Worm (Caenorhabditis elegans) whole organism, mixed stage, embryonic: ENCODE measurements around the gene mrpl-35.

Source experiments
- lin-13 ChIP-seq: fragments of 150-350 bp; optimal IDR thresholded peaks from 2 replicates; lab custom pipeline; 2014; ENCODE audit warnings: missing biosample characterization, missing genetic modification characterization
- pha-4 ChIP-seq: fragments of 150-350 bp; optimal IDR thresholded peaks from 2 replicates; lab custom pipeline; 2018; ENCODE audit warnings: missing biosample characterization, missing genetic modification reagents, missing genetic modification characterization
- sptf-1 ChIP-seq: sonication (generic microtip); optimal IDR thresholded peaks from 2 replicates; lab custom pipeline; 2017; ENCODE audit warnings: mild to moderate bottlenecking, missing genetic modification characterization, moderate library complexity, missing compliant biosample characterization

DNA sequence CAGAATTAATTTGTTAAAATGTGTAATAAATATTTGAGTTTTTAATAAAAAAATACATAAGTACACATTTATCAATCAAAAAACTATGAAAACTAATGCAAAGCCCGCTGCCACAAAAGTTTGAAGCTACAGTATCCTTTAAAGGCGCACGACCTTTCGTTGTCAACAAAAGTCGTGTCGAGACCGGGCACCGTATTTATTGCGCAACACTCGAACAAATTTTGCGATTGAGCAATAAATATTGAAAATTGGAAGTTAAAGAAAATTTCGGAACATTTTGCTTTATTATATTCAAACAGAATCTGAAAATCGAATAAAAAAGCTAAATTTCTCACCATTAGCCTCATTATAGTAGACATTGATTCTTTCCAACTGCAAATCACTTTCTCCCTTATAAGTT is 31.1 kb downstream of the mrpl-35 start:
- TF ChIP-seq lin-13 (tag; lab: Kevin White, UChicago) (no peak), sptf-1 (tag; lab: Kevin White, UChicago) (no peak), pha-4 (tag; lab: Kevin White, UChicago) (no peak)
